Worm (Caenorhabditis elegans) whole organism, young adult: ENCODE measurements around the gene msp-77.

Experiments
- B0019.2 ChIP-seq: fragments of 200-800 bp; sonication (Bioruptor generic); conservative IDR thresholded peaks from 2 replicates; pipeline ENCODE4 v1.3.6; 2022; ENCODE audit warnings: missing genetic modification reagents, missing genetic modification characterization, missing compliant biosample characterization
- ama-1 ChIP-seq, 3 experiments: fragments of 150-350 bp in 1 of 3; sonication (generic microtip) in 2 of 3; optimal IDR thresholded peaks; 2 replicates each; lab custom pipeline; 2014 to 2018; ENCODE audit warnings: missing biosample characterization in 2 of 3, missing genetic modification characterization in 2 of 3, missing genetic modification reagents in 2 of 3
- cebp-1 ChIP-seq, 2 experiments: fragments of 200-800 bp in 1 of 2; sonication (Bioruptor generic) in 1 of 2; sonication (generic microtip) in 1 of 2; IDR thresholded peaks in 1 of 2; optimal IDR thresholded peaks in 1 of 2; 2 replicates each; pipeline versions ENCODE4 v1.3.6 to Lab custom; 2017 to 2022; ENCODE audit warnings: missing compliant biosample characterization in 2 of 2, missing genetic modification characterization in 2 of 2, mild to moderate bottlenecking in 1 of 2, missing genetic modification reagents in 1 of 2, moderate library complexity in 1 of 2
- egrh-3 ChIP-seq: fragments of 200-800 bp; sonication (Bioruptor generic); IDR thresholded peaks from 2 replicates; pipeline ENCODE4 v1.3.6; 2022; ENCODE audit warnings: missing genetic modification reagents, missing genetic modification characterization, missing compliant biosample characterization
- lin-26 ChIP-seq: fragments of 200-800 bp; sonication (Bioruptor generic); IDR thresholded peaks from 2 replicates; pipeline ENCODE4 v1.3.6; 2022; ENCODE audit warnings: missing genetic modification reagents, missing genetic modification characterization, missing compliant biosample characterization
- lin-40 ChIP-seq: sonication (generic microtip); optimal IDR thresholded peaks from 2 replicates; lab custom pipeline; 2016; ENCODE audit warnings: missing genetic modification characterization, mild to moderate bottlenecking, missing compliant biosample characterization, missing genotype, missing genetic modification reagents
- mel-28 ChIP-seq: sonication (generic microtip); optimal IDR thresholded peaks from 2 replicates; lab custom pipeline; 2016; ENCODE audit warnings: borderline replicate concordance, mild to moderate bottlenecking, missing genetic modification characterization, missing compliant biosample characterization
- snpc-4 ChIP-seq, 5 experiments: fragments of 150-350 bp in 1 of 5; sonication (generic microtip) in 4 of 5; optimal IDR thresholded peaks; 2 replicates each; lab custom pipeline; 2014 to 2018; ENCODE audit warnings: missing genetic modification characterization in 5 of 5, missing biosample characterization in 3 of 5, antibody characterized with exemption in 2 of 5, mild to moderate bottlenecking in 2 of 5, missing compliant biosample characterization in 2 of 5, missing genotype in 2 of 5, moderate library complexity in 2 of 5, missing genetic modification reagents in 1 of 5
- ztf-3 ChIP-seq: fragments of 200-800 bp; sonication (Bioruptor generic); optimal IDR thresholded peaks from 2 replicates; lab custom pipeline; 2018; ENCODE audit warnings: mild to moderate bottlenecking, missing genetic modification characterization, missing compliant biosample characterization

- TF ChIP-seq ama-1 (optimal IDR thresholded peaks at IDR 0.05; lab: Kevin White, UChicago) (no peak), ama-1 (GFP tag; optimal IDR thresholded peaks at IDR 0.05; lab: Kevin White, UChicago) (no peak), lin-26 (GFP tag; lab: Robert Waterston, UW) (no peak), mel-28 (no peak), snpc-4 (GFP tag; optimal IDR thresholded peaks at IDR 0.05; lab: Kevin White, UChicago) (no peak), snpc-4 (tag; optimal IDR thresholded peaks at IDR 0.05; lab: Kevin White, UChicago) (no peak), B0019.2 (GFP tag; lab: Robert Waterston, UW) (no peak), cebp-1 (GFP tag; IDR thresholded peaks at IDR 0.05; lab: Robert Waterston, UW) (no peak), cebp-1 (tag; optimal IDR thresholded peaks at IDR 0.05; lab: Kevin White, UChicago) (no peak), ztf-3 (GFP tag; lab: Kevin White, UChicago) (no peak), egrh-3 (GFP tag; lab: Robert Waterston, UW) (no peak), lin-40 (tag; lab: Kevin White, UChicago) (no peak)
Measured at ce11 chrIV:9913064-9913463, 18.6 kb downstream of the msp-77 start.
